Worm (Caenorhabditis elegans) whole organism, L4 larva: ENCODE results near the gene pept-1.

ENCODE experiments used
- R02D3.7 ChIP-seq: fragments of 150-350 bp; sonication (generic microtip); optimal IDR thresholded peaks from 3 replicates; lab custom pipeline; 2014; ENCODE audit warnings: missing biosample characterization, missing genetic modification characterization
- aha-1 ChIP-seq: fragments of 150-350 bp; peaks from one replicate; lab custom pipeline; 2014; ENCODE audit warnings: missing biosample characterization, missing genetic modification characterization
- aly-2 ChIP-seq: sonication (generic microtip); optimal IDR thresholded peaks from 2 replicates; lab custom pipeline; 2018; ENCODE audit warnings: missing biosample characterization, missing genetic modification characterization
- ceh-62 ChIP-seq: sonication (generic microtip); optimal IDR thresholded peaks from 2 replicates; lab custom pipeline; 2017; ENCODE audit warnings: missing biosample characterization, missing genetic modification characterization
- daf-12 ChIP-seq: fragments of 150-350 bp; optimal IDR thresholded peaks from 2 replicates; lab custom pipeline; 2014; ENCODE audit warnings: missing biosample characterization, missing genetic modification reagents, missing genetic modification characterization
- dmd-8 ChIP-seq: fragments of 200-800 bp; sonication (Bioruptor generic); IDR thresholded peaks from 2 replicates; pipeline ENCODE4 v1.3.6; 2022; ENCODE audit warnings: missing genetic modification characterization, missing compliant biosample characterization
- hlh-30 ChIP-seq: sonication (generic microtip); optimal IDR thresholded peaks from 2 replicates; lab custom pipeline; 2017; ENCODE audit warnings: antibody characterized with exemption, mild to moderate bottlenecking, missing genetic modification characterization, missing compliant biosample characterization; ENCODE audit not compliant: insufficient read depth
- nhr-25 ChIP-seq: sonication (generic microtip); optimal IDR thresholded peaks from 2 replicates; lab custom pipeline; 2017; ENCODE audit warnings: missing genetic modification characterization, mild to moderate bottlenecking, missing compliant biosample characterization, antibody characterized with exemption, moderate library complexity, borderline replicate concordance; ENCODE audit not compliant: insufficient read depth
- nhr-28 ChIP-seq: fragments of 150-350 bp; optimal IDR thresholded peaks from 2 replicates; lab custom pipeline; 2014; ENCODE audit warnings: missing biosample characterization, missing genetic modification characterization
- zip-11 ChIP-seq: fragments of 200-800 bp; sonication (Bioruptor generic); IDR thresholded peaks from 2 replicates; pipeline ENCODE4 v1.3.6; 2022; ENCODE audit warnings: missing genetic modification characterization, missing compliant biosample characterization

ce11 chrX:6429552-6429951, 27.1 kb upstream of the pept-1 start:
- no peak for TF ChIP-seq zip-11 (GFP tag; lab: Robert Waterston, UW)
- peak; percentile 73 for TF ChIP-seq nhr-28
- no peak for TF ChIP-seq aly-2 (tag; lab: Kevin White, UChicago)
- no peak for TF ChIP-seq daf-12 (tag; lab: Kevin White, UChicago)
- TF ChIP-seq aha-1 (tag; lab: Kevin White, UChicago): no peak
- no peak for TF ChIP-seq dmd-8 (GFP tag; lab: Robert Waterston, UW)
- no peak for TF ChIP-seq R02D3.7
- TF ChIP-seq hlh-30 (tag; lab: Kevin White, UChicago): no peak
- TF ChIP-seq nhr-25 (tag; lab: Kevin White, UChicago): no peak
- no peak for TF ChIP-seq ceh-62 (tag; lab: Kevin White, UChicago)
